Worm (Caenorhabditis elegans) whole organism, L4 larva: ENCODE data around the gene osm-8.

Experiments
- ZK546.5 ChIP-seq, 2 experiments: sonication (generic microtip); optimal IDR thresholded peaks; 2 replicates each; lab custom pipeline; 2017; ENCODE audit warnings: missing biosample characterization in 2 of 2, missing genetic modification characterization in 2 of 2
- ama-1 ChIP-seq: fragments of 150-350 bp; optimal IDR thresholded peaks from 2 replicates; lab custom pipeline; 2014; ENCODE audit warnings: inconsistent platforms, mixed read lengths
- daf-12 ChIP-seq: fragments of 150-350 bp; optimal IDR thresholded peaks from 2 replicates; lab custom pipeline; 2014; ENCODE audit warnings: missing biosample characterization, missing genetic modification reagents, missing genetic modification characterization
- daf-16 ChIP-seq, 3 experiments: sonication (generic microtip); optimal IDR thresholded peaks; 2 replicates each; lab custom pipeline; 2016 to 2017; ENCODE audit warnings: missing genetic modification characterization in 3 of 3, missing genetic modification reagents in 3 of 3, mild to moderate bottlenecking in 2 of 3, missing compliant biosample characterization in 2 of 3, missing biosample characterization in 1 of 3, moderate library complexity in 1 of 3
- dpl-1 ChIP-seq: fragments of 150-350 bp; optimal IDR thresholded peaks from 2 replicates; lab custom pipeline; 2014; ENCODE audit warnings: missing biosample characterization, missing genetic modification reagents, missing genetic modification characterization
- mep-1 ChIP-seq: fragments of 150-350 bp; sonication (generic microtip); optimal IDR thresholded peaks from 3 replicates; lab custom pipeline; 2014; ENCODE audit warnings: missing biosample characterization, missing genetic modification characterization
- mxl-2 ChIP-seq: fragments of 200-800 bp; sonication (Bioruptor generic); conservative IDR thresholded peaks from 2 replicates; pipeline ENCODE4 v1.3.6; 2022; ENCODE audit warnings: missing genetic modification reagents, missing genetic modification characterization, missing compliant biosample characterization
- nhr-41 ChIP-seq: fragments of 200-800 bp; sonication (Bioruptor generic); IDR thresholded peaks from 2 replicates; pipeline ENCODE4 v1.3.6; 2022; ENCODE audit warnings: missing genetic modification reagents, missing genetic modification characterization, missing compliant biosample characterization
- nhr-77 ChIP-seq: fragments of 150-350 bp; optimal IDR thresholded peaks from 2 replicates; lab custom pipeline; 2014; ENCODE audit warnings: missing biosample characterization, missing genetic modification characterization
- snpc-4 ChIP-seq: fragments of 150-350 bp; optimal IDR thresholded peaks from 2 replicates; lab custom pipeline; 2014; ENCODE audit warnings: missing biosample characterization, missing genetic modification characterization
- unc-130 ChIP-seq: sonication (generic microtip); optimal IDR thresholded peaks from 2 replicates; lab custom pipeline; 2016; ENCODE audit warnings: missing genetic modification reagents, missing genetic modification characterization, missing compliant biosample characterization

DNA sequence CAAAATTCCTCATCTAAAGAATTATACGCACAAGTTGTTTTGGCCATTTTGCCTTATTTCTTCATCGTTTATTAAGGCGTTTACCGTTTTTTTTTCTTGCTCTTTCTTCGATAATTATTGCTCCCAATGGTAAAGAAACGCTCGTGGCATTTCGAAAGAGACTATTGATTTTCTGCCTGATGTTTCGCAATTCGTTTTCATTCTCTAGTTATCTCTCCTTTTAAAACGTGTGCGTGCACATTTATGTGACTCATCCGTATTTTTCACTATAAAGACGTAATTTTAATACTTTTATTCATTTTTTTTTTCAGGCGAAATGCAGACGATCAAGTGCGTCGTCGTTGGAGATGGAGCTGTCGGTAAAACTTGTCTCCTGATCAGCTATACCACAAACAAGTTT lies 10.9 kb upstream of the osm-8 start, which contains the start of gene cdc-42:
- TF ChIP-seq daf-16 (GFP tag; optimal IDR thresholded peaks at IDR 0.05; lab: Kevin White, UChicago) (no peak), daf-16 (tag; optimal IDR thresholded peaks at IDR 0.05; lab: Kevin White, UChicago) (no peak), dpl-1 (GFP tag; lab: Kevin White, UChicago) (no peak), mep-1 (tag; lab: Kevin White, UChicago) (no peak), nhr-41 (GFP tag; lab: Robert Waterston, UW) (no peak), ZK546.5 (tag; optimal IDR thresholded peaks at IDR 0.05; lab: Kevin White, UChicago) (no peak), ama-1 (lab: Kevin White, UChicago) (no peak), daf-12 (no peak), nhr-77 (no peak), unc-130 (GFP tag; lab: Kevin White, UChicago) (no peak), snpc-4 (tag; lab: Kevin White, UChicago) (no peak), mxl-2 (GFP tag; lab: Robert Waterston, UW) (no peak)
